Worm (Caenorhabditis elegans): Measurements from ENCODE around the gene spot-1.

Gene spot-1

ce11 chrIII:7271083-7271482 lies 6.0 kb downstream of the spot-1 start:
- TF ChIP-seq fos-1 (tag; optimal IDR thresholded peaks at IDR 0.05), result no peak
- TF ChIP-seq nhr-25 (tag; optimal IDR thresholded peaks at IDR 0.05), result peak; percentile 13
- peak; percentile 12 for TF ChIP-seq sma-3 (GFP tag; optimal IDR thresholded peaks at IDR 0.05)

ce11 chrIII:7263028-7263427 lies 14.0 kb downstream of the spot-1 start:
- TF ChIP-seq sma-9 (GFP tag; optimal IDR thresholded peaks at IDR 0.05) (no peak), sma-9 (tag; optimal IDR thresholded peaks at IDR 0.05) (no peak), elt-3 (tag; optimal IDR thresholded peaks at IDR 0.05) (no peak), lsy-2 (tag; optimal IDR thresholded peaks at IDR 0.05) (no peak), lin-39 (tag; optimal IDR thresholded peaks at IDR 0.05) (no peak), mdl-1 (tag; optimal IDR thresholded peaks at IDR 0.05) (no peak), F13H6.1 (tag; optimal IDR thresholded peaks at IDR 0.05) (no peak), elt-1 (tag; optimal IDR thresholded peaks at IDR 0.05) (no peak), peb-1 (tag; optimal IDR thresholded peaks at IDR 0.05) (no peak), dmd-4 (tag; optimal IDR thresholded peaks at IDR 0.05) (no peak), lin-13 (GFP tag; optimal IDR thresholded peaks at IDR 0.05) (no peak), nhr-10 (tag; optimal IDR thresholded peaks at IDR 0.05) (no peak), zag-1 (tag; optimal IDR thresholded peaks at IDR 0.05) (no peak)

- TF ChIP-seq unc-39 (tag; optimal IDR thresholded peaks at IDR 0.05) (no peak), mdl-1 (tag; optimal IDR thresholded peaks at IDR 0.05) (no peak), unc-55 (GFP tag; optimal IDR thresholded peaks at IDR 0.05) (no peak)
Observed at ce11 chrIII:7262592-7262991, 14.5 kb downstream of the spot-1 start.

- TF ChIP-seq sem-4 (tag; optimal IDR thresholded peaks at IDR 0.05) (no peak), mbf-1 (tag; optimal IDR thresholded peaks at IDR 0.05) (no peak), elt-3 (tag; optimal IDR thresholded peaks at IDR 0.05) (no peak), elt-1 (tag; optimal IDR thresholded peaks at IDR 0.05) (no peak), nhr-12 (tag; optimal IDR thresholded peaks at IDR 0.05) (no peak), sma-9 (GFP tag; optimal IDR thresholded peaks at IDR 0.05) (no peak), sma-9 (tag; optimal IDR thresholded peaks at IDR 0.05) (no peak), nhr-129 (tag; optimal IDR thresholded peaks at IDR 0.05) (no peak), snpc-4 (tag; optimal IDR thresholded peaks at IDR 0.05) (no peak), mab-5 (tag; optimal IDR thresholded peaks at IDR 0.05) (no peak), mdl-1 (tag; optimal IDR thresholded peaks at IDR 0.05) (no peak), ztf-11 (tag; optimal IDR thresholded peaks at IDR 0.05) (no peak), sma-3 (GFP tag; optimal IDR thresholded peaks at IDR 0.05) (no peak), nhr-6 (tag; optimal IDR thresholded peaks at IDR 0.05) (no peak), nhr-21 (tag; optimal IDR thresholded peaks at IDR 0.05) (no peak), nhr-77 (tag; optimal IDR thresholded peaks at IDR 0.05) (no peak)
Observed at ce11 chrIII:7258931-7259330, 18.1 kb downstream of the spot-1 start, which contains the start of gene B0361.4. Gene B0361.4, plus strand, starts transcription at chrIII:7258991.

ce11 chrIII:7253669-7254068 lies 23.4 kb downstream of the spot-1 start:
- TF ChIP-seq aly-2 (tag; optimal IDR thresholded peaks at IDR 0.05) (no peak), sma-9 (GFP tag; optimal IDR thresholded peaks at IDR 0.05) (peak; percentile 41), sma-9 (tag; optimal IDR thresholded peaks at IDR 0.05) (no peak), nhr-237 (tag; optimal IDR thresholded peaks at IDR 0.05) (no peak), lsy-2 (tag; optimal IDR thresholded peaks at IDR 0.05) (peak in 1 of 2 experiments; percentile 21)

- TF ChIP-seq ama-1 (optimal IDR thresholded peaks at IDR 0.05), result no peak
- no peak for TF ChIP-seq nhr-77 (tag; optimal IDR thresholded peaks at IDR 0.05)
- TF ChIP-seq Y55F3AM.14 (GFP tag; optimal IDR thresholded peaks at IDR 0.05), result no peak
- TF ChIP-seq sem-4 (tag; optimal IDR thresholded peaks at IDR 0.05), result no peak
- no peak for TF ChIP-seq ZK546.5 (tag; optimal IDR thresholded peaks at IDR 0.05)
- no peak for TF ChIP-seq crh-2 (tag; optimal IDR thresholded peaks at IDR 0.05)
- no peak for TF ChIP-seq blmp-1 (tag; optimal IDR thresholded peaks at IDR 0.05; ENCODE audit: insufficient read depth)
- no peak for TF ChIP-seq nhr-129 (tag; optimal IDR thresholded peaks at IDR 0.05)
- no peak for TF ChIP-seq nhr-10 (tag; optimal IDR thresholded peaks at IDR 0.05)
- no peak for TF ChIP-seq aly-2 (tag; optimal IDR thresholded peaks at IDR 0.05)
Observed at ce11 chrIII:7247740-7248139, 29.3 kb downstream of the spot-1 start, which contains the start of gene zmp-6. Gene zmp-6, minus strand, starts transcription at chrIII:7247840.
